Worm (Caenorhabditis elegans) whole organism, L1 larva: ENCODE measurements around the gene F49C12.1.

ENCODE experiments used
- C16A3.4 ChIP-seq: fragments of 150-350 bp; optimal IDR thresholded peaks from 2 replicates; lab custom pipeline; 2014; ENCODE audit warnings: missing biosample characterization, missing genetic modification characterization
- aha-1 ChIP-seq: fragments of 150-350 bp; optimal IDR thresholded peaks from 2 replicates; lab custom pipeline; 2014; ENCODE audit warnings: missing biosample characterization, missing genetic modification characterization
- ama-1 ChIP-seq: fragments of 150-350 bp; optimal IDR thresholded peaks from 2 replicates; lab custom pipeline; 2014
- ceh-8 ChIP-seq: fragments of 200-800 bp; sonication (Bioruptor generic); optimal IDR thresholded peaks from 2 replicates; lab custom pipeline; 2018; ENCODE audit warnings: mild to moderate bottlenecking, missing genetic modification characterization, moderate library complexity, missing compliant biosample characterization
- elt-3 ChIP-seq, 6 experiments: fragments of 150-350 bp in 1 of 6; sonication (generic microtip); optimal IDR thresholded peaks; 2 replicates each; lab custom pipeline; 2017 to 2018; ENCODE audit warnings: missing biosample characterization in 6 of 6, missing genetic modification characterization in 6 of 6, inconsistent platforms in 1 of 6
- fkh-10 ChIP-seq: sonication (generic microtip); optimal IDR thresholded peaks from 2 replicates; lab custom pipeline; 2017; ENCODE audit warnings: missing biosample characterization, missing genetic modification reagents, missing genetic modification characterization
- lin-13 ChIP-seq: fragments of 150-350 bp; optimal IDR thresholded peaks from 2 replicates; lab custom pipeline; 2014; ENCODE audit warnings: missing biosample characterization, missing genetic modification reagents, missing genetic modification characterization
- lin-39 ChIP-seq: fragments of 150-350 bp; optimal IDR thresholded peaks from 2 replicates; lab custom pipeline; 2014; ENCODE audit warnings: missing biosample characterization, missing genetic modification reagents, missing genetic modification characterization
- lsy-2 ChIP-seq, 2 experiments: fragments of 150-350 bp; optimal IDR thresholded peaks; 2 replicates each; lab custom pipeline; 2014; ENCODE audit warnings: missing biosample characterization in 2 of 2, missing genetic modification characterization in 2 of 2
- mab-9 ChIP-seq: fragments of 200-800 bp; sonication (Bioruptor generic); IDR thresholded peaks from 2 replicates; pipeline ENCODE4 v1.3.6; 2022; ENCODE audit warnings: missing genetic modification reagents, missing genetic modification characterization, missing compliant biosample characterization
- mep-1 ChIP-seq: fragments of 150-350 bp; optimal IDR thresholded peaks from 2 replicates; lab custom pipeline; 2014; ENCODE audit warnings: missing biosample characterization, missing genetic modification characterization
- snpc-4 ChIP-seq: fragments of 150-350 bp; optimal IDR thresholded peaks from 2 replicates; lab custom pipeline; 2014; ENCODE audit warnings: missing biosample characterization, missing genetic modification characterization
- sup-37 ChIP-seq: fragments of 200-800 bp; sonication (Bioruptor generic); optimal IDR thresholded peaks from 2 replicates; lab custom pipeline; 2018; ENCODE audit warnings: mild to moderate bottlenecking, missing genetic modification characterization, missing compliant biosample characterization

- TF ChIP-seq mab-9, result no peak
- TF ChIP-seq lsy-2 (tag; optimal IDR thresholded peaks at IDR 0.05; lab: Kevin White, UChicago), result no peak
- TF ChIP-seq lin-39 (tag; lab: Kevin White, UChicago), result no peak
- TF ChIP-seq lin-13 (GFP tag; lab: Kevin White, UChicago), result no peak
- TF ChIP-seq ama-1 (lab: Kevin White, UChicago), result no peak
- no peak for TF ChIP-seq sup-37 (GFP tag; lab: Kevin White, UChicago)
- no peak for TF ChIP-seq elt-3 (tag; optimal IDR thresholded peaks at IDR 0.05; lab: Kevin White, UChicago)
- TF ChIP-seq ceh-8 (GFP tag; lab: Kevin White, UChicago), result no peak
- no peak for TF ChIP-seq aha-1 (tag; lab: Kevin White, UChicago)
- TF ChIP-seq snpc-4 (tag; lab: Kevin White, UChicago), result no peak
- no peak for TF ChIP-seq fkh-10 (GFP tag; lab: Kevin White, UChicago)
- no peak for TF ChIP-seq mep-1 (tag; lab: Kevin White, UChicago)
- no peak for TF ChIP-seq C16A3.4
These were observed 27.9 kb upstream of the F49C12.1 start, which contains the start of the genes nspg-11 and F49C12.15 for ce11 chrIV:9323989-9324506.
